Worm (Caenorhabditis elegans) whole organism, L4 larva: ENCODE data around the gene C49F5.13.

Source experiments
- F26F4.8 ChIP-seq: fragments of 200-800 bp; sonication (Bioruptor generic); conservative IDR thresholded peaks from 2 replicates; pipeline ENCODE4 v1.3.6; 2022; ENCODE audit warnings: missing genetic modification characterization, missing compliant biosample characterization
- aly-2 ChIP-seq: sonication (generic microtip); optimal IDR thresholded peaks from 2 replicates; lab custom pipeline; 2018; ENCODE audit warnings: missing biosample characterization, missing genetic modification characterization
- ceh-28 ChIP-seq: fragments of 150-350 bp; optimal IDR thresholded peaks from 2 replicates; lab custom pipeline; 2014; ENCODE audit warnings: missing biosample characterization, missing genetic modification reagents, missing genetic modification characterization
- lin-39 ChIP-seq: fragments of 150-350 bp; optimal IDR thresholded peaks from 2 replicates; lab custom pipeline; 2014; ENCODE audit warnings: missing biosample characterization, missing genetic modification reagents, missing genetic modification characterization
- lir-3 ChIP-seq: sonication (generic microtip); optimal IDR thresholded peaks from 2 replicates; lab custom pipeline; 2016; ENCODE audit warnings: mild to moderate bottlenecking, missing genetic modification characterization, missing compliant biosample characterization
- lsy-2 ChIP-seq, 2 experiments: fragments of 150-350 bp in 1 of 2; sonication (generic microtip) in 1 of 2; optimal IDR thresholded peaks; 2 replicates each; lab custom pipeline; 2014 to 2017; ENCODE audit warnings: missing biosample characterization in 2 of 2, missing genetic modification characterization in 2 of 2
- mep-1 ChIP-seq: fragments of 150-350 bp; sonication (generic microtip); optimal IDR thresholded peaks from 3 replicates; lab custom pipeline; 2014; ENCODE audit warnings: missing biosample characterization, missing genetic modification characterization
- nhr-25 ChIP-seq: sonication (generic microtip); optimal IDR thresholded peaks from 2 replicates; lab custom pipeline; 2017; ENCODE audit warnings: missing genetic modification characterization, mild to moderate bottlenecking, missing compliant biosample characterization, antibody characterized with exemption, moderate library complexity, borderline replicate concordance; ENCODE audit not compliant: insufficient read depth
- nhr-76 ChIP-seq: fragments of 150-350 bp; optimal IDR thresholded peaks from 2 replicates; lab custom pipeline; 2014; ENCODE audit warnings: missing biosample characterization, missing genetic modification characterization
- nhr-77 ChIP-seq: fragments of 150-350 bp; optimal IDR thresholded peaks from 2 replicates; lab custom pipeline; 2014; ENCODE audit warnings: missing biosample characterization, missing genetic modification characterization
- pha-4 ChIP-seq, 2 experiments: fragments of 150-350 bp in 1 of 2; fragments of 200-800 bp in 1 of 2; sonication (Bioruptor generic) in 1 of 2; IDR thresholded peaks in 1 of 2; optimal IDR thresholded peaks in 1 of 2; 2 replicates each; pipeline versions ENCODE4 v1.3.6 to Lab custom; 2014 to 2022; ENCODE audit warnings: missing genetic modification characterization in 2 of 2, missing genetic modification reagents in 2 of 2, missing biosample characterization in 1 of 2, missing compliant biosample characterization in 1 of 2
- skn-1 ChIP-seq: fragments of 150-350 bp; optimal IDR thresholded peaks from 2 replicates; lab custom pipeline; 2014; ENCODE audit warnings: missing biosample characterization, missing genetic modification characterization
- snpc-4 ChIP-seq: fragments of 150-350 bp; optimal IDR thresholded peaks from 2 replicates; lab custom pipeline; 2014; ENCODE audit warnings: missing biosample characterization, missing genetic modification characterization

ce11 chrX:11959838-11960237 lies 1.4 kb upstream of the C49F5.13 start, which contains the start of gene C49F5.8:
- TF ChIP-seq mep-1: no peak
- TF ChIP-seq lin-39 (tag; lab: Kevin White, UChicago): no peak
- TF ChIP-seq lir-3 (tag; lab: Kevin White, UChicago): no peak
- no peak for TF ChIP-seq aly-2 (tag; lab: Kevin White, UChicago)
- no peak for TF ChIP-seq nhr-77 (tag; lab: Kevin White, UChicago)
- no peak for TF ChIP-seq pha-4 (GFP tag; IDR thresholded peaks at IDR 0.05; lab: Robert Waterston, UW)
- TF ChIP-seq pha-4 (tag; optimal IDR thresholded peaks at IDR 0.05; lab: Kevin White, UChicago): no peak
- TF ChIP-seq nhr-25 (tag; lab: Kevin White, UChicago): no peak
- TF ChIP-seq snpc-4: no peak
- no peak for TF ChIP-seq ceh-28 (tag; lab: Kevin White, UChicago)
- TF ChIP-seq lsy-2 (tag; optimal IDR thresholded peaks at IDR 0.05; lab: Kevin White, UChicago): no peak
- no peak for TF ChIP-seq F26F4.8
- no peak for TF ChIP-seq skn-1 (tag; lab: Kevin White, UChicago)
- TF ChIP-seq nhr-76 (tag; lab: Kevin White, UChicago): no peak
